Worm (Caenorhabditis elegans) whole organism, mixed stage, embryonic: Measurements from ENCODE around the gene piga-1.

Experiments
- elt-3 ChIP-seq: fragments of 150-350 bp; optimal IDR thresholded peaks from 2 replicates; lab custom pipeline; 2014; ENCODE audit warnings: missing biosample characterization, missing genetic modification characterization
- lsy-2 ChIP-seq: fragments of 150-350 bp; optimal IDR thresholded peaks from 2 replicates; lab custom pipeline; 2014; ENCODE audit warnings: missing biosample characterization, missing genetic modification characterization
- mab-5 ChIP-seq: fragments of 150-350 bp; optimal IDR thresholded peaks from 2 replicates; lab custom pipeline; 2014; ENCODE audit warnings: missing biosample characterization, missing genetic modification characterization
- nhr-12 ChIP-seq: fragments of 150-350 bp; optimal IDR thresholded peaks from 2 replicates; lab custom pipeline; 2014; ENCODE audit warnings: missing biosample characterization, missing genetic modification characterization
- nhr-237 ChIP-seq: fragments of 150-350 bp; optimal IDR thresholded peaks from 2 replicates; lab custom pipeline; 2014; ENCODE audit warnings: missing biosample characterization, missing genetic modification characterization
- pha-4 ChIP-seq: fragments of 150-350 bp; optimal IDR thresholded peaks from 2 replicates; lab custom pipeline; 2018; ENCODE audit warnings: missing biosample characterization, missing genetic modification reagents, missing genetic modification characterization
- snpc-4 ChIP-seq: fragments of 150-350 bp; optimal IDR thresholded peaks from 2 replicates; lab custom pipeline; 2014; ENCODE audit warnings: missing biosample characterization, missing genetic modification characterization
- sptf-1 ChIP-seq: sonication (generic microtip); optimal IDR thresholded peaks from 2 replicates; lab custom pipeline; 2017; ENCODE audit warnings: mild to moderate bottlenecking, missing genetic modification characterization, moderate library complexity, missing compliant biosample characterization
- ztf-11 ChIP-seq: fragments of 150-350 bp; optimal IDR thresholded peaks from 2 replicates; lab custom pipeline; 2014; ENCODE audit warnings: missing biosample characterization, missing genetic modification characterization

DNA sequence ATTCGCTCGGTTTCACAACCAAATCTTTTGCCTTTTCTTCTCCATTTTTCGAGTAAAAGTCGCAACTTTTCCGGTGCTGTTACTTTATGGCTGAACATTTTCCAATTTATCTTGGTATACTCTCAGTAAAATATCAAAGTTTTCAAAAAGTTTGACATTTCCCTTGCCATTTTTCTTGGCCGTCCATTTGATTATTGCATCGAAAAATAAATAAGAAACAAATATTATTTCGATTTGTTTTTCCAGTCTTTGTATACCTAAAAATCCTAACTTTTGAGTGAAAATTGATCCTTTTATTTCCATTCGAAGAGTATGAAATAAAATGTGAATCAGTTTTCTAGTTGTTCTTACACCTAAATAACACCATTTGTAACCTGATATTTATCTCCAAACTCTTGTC lies 15.1 kb downstream of the piga-1 start:
- no peak for TF ChIP-seq nhr-237 (tag; lab: Kevin White, UChicago)
- TF ChIP-seq snpc-4 (tag; lab: Kevin White, UChicago), result no peak
- TF ChIP-seq mab-5 (tag; lab: Kevin White, UChicago), result no peak
- no peak for TF ChIP-seq elt-3
- TF ChIP-seq lsy-2 (tag; lab: Kevin White, UChicago), result no peak
- no peak for TF ChIP-seq pha-4
- TF ChIP-seq ztf-11 (tag; lab: Kevin White, UChicago), result no peak
- no peak for TF ChIP-seq nhr-12 (tag; lab: Kevin White, UChicago)
- TF ChIP-seq sptf-1, result no peak
